Fruit fly (Drosophila melanogaster): ENCODE data around the gene loh.

- TF ChIP-seq dl (GFP tag; optimal IDR thresholded peaks at IDR 0.05; ENCODE audit: insufficient read depth in 1 of 2, partially characterized antibody in 2 of 2) (no peak), Sp1 (GFP tag; optimal IDR thresholded peaks at IDR 0.05) (no peak), h (GFP tag; optimal IDR thresholded peaks at IDR 0.05) (no peak), jim (GFP tag; optimal IDR thresholded peaks at IDR 0.05) (no peak)
These were observed 45.9 kb upstream of the loh start, which contains the start of gene Cnot4 for dm6 chr2L:10396488-10396824.
